Fruit fly (Drosophila melanogaster): Measurements from ENCODE around the gene Cpr72Ec.

Cpr72Ec gene

dm6 chr3L:16412394-16412950 is 45.3 kb upstream of the Cpr72Ec start, which contains the start of gene Serinc (continued):
- TF ChIP-seq CG15011 (GFP tag; optimal IDR thresholded peaks at IDR 0.05), result no peak
- no peak for TF ChIP-seq da (GFP tag; optimal IDR thresholded peaks at IDR 0.05)
- TF ChIP-seq yki (optimal IDR thresholded peaks at IDR 0.05), result no peak
- TF ChIP-seq CG7372 (GFP tag; IDR thresholded peaks at IDR 0.05), result 0 out of 2 replicates have a peak, but pooled peaks have one; percentile 28
- peak; percentile 59 for TF ChIP-seq B-H2 (GFP tag; optimal IDR thresholded peaks at IDR 0.05)
- TF ChIP-seq kni (GFP tag; optimal IDR thresholded peaks at IDR 0.05), result peak; percentile 24
- TF ChIP-seq Dek (tag; optimal IDR thresholded peaks at IDR 0.05), result peak; percentile 25
- peak; percentile 81 for TF ChIP-seq CG10267 (tag; optimal IDR thresholded peaks at IDR 0.05)
- TF ChIP-seq CG1832 (GFP tag; optimal IDR thresholded peaks at IDR 0.05), result no peak
- peak; percentile 46 for TF ChIP-seq twi (tag; optimal IDR thresholded peaks at IDR 0.05)
- TF ChIP-seq Fer1 (GFP tag; optimal IDR thresholded peaks at IDR 0.05), result peak; percentile 47
- no peak for TF ChIP-seq repo (GFP tag; optimal IDR thresholded peaks at IDR 0.05)
- no peak for TF ChIP-seq org-1 (GFP tag; optimal IDR thresholded peaks at IDR 0.05)
- TF ChIP-seq CG3281 (GFP tag; optimal IDR thresholded peaks at IDR 0.05), result peak; percentile 32
- peak; percentile 69 for TF ChIP-seq Hsf (GFP tag; optimal IDR thresholded peaks at IDR 0.05)
- TF ChIP-seq tll (GFP tag; optimal IDR thresholded peaks at IDR 0.05), result no peak
- no peak for TF ChIP-seq Awh (GFP tag; IDR thresholded peaks at IDR 0.05)
- TF ChIP-seq CG31224 (GFP tag; IDR thresholded peaks at IDR 0.05), result 0 out of 2 replicates have a peak, but pooled peaks have one; percentile 16
- peak; percentile 17 for TF ChIP-seq CG31388 (GFP tag; optimal IDR thresholded peaks at IDR 0.05)
- no peak for TF ChIP-seq Hmx (GFP tag; optimal IDR thresholded peaks at IDR 0.05)
- TF ChIP-seq H15 (GFP tag; IDR thresholded peaks at IDR 0.05), result no peak
- peak; percentile 73 for TF ChIP-seq MESR4 (GFP tag; optimal IDR thresholded peaks at IDR 0.05)
- peak; percentile 38 for TF ChIP-seq CG17385 (GFP tag; optimal IDR thresholded peaks at IDR 0.05)
- peak; percentile 53 for TF ChIP-seq az2 (GFP tag; optimal IDR thresholded peaks at IDR 0.05)
- peak; percentile 91 for TF ChIP-seq CG4617 (GFP tag; optimal IDR thresholded peaks at IDR 0.05; ENCODE audit: borderline replicate concordance)
- no peak for TF ChIP-seq CG7786 (GFP tag; optimal IDR thresholded peaks at IDR 0.05)
- no peak for TF ChIP-seq Asciz (GFP tag; optimal IDR thresholded peaks at IDR 0.05)
- peak; percentile 25 for TF ChIP-seq CG12236 (GFP tag; optimal IDR thresholded peaks at IDR 0.05)
- peak in 1 of 2 experiments; percentile 39 for TF ChIP-seq Hr51 (GFP tag; optimal IDR thresholded peaks at IDR 0.05)
- peak; percentile 59 for TF ChIP-seq Dp (GFP tag; optimal IDR thresholded peaks at IDR 0.05)
- no peak for TF ChIP-seq Poxn (GFP tag; IDR thresholded peaks at IDR 0.05)
- no peak for TF ChIP-seq CG17568 (GFP tag; optimal IDR thresholded peaks at IDR 0.05)
- no peak for TF ChIP-seq abd-A (tag; optimal IDR thresholded peaks at IDR 0.05)
- TF ChIP-seq CG17328 (GFP tag; IDR thresholded peaks at IDR 0.05), result no peak
- no peak for TF ChIP-seq corto (GFP tag; optimal IDR thresholded peaks at IDR 0.05)
- TF ChIP-seq CG11723 (GFP tag; optimal IDR thresholded peaks at IDR 0.05), result no peak
- no peak for TF ChIP-seq sr (GFP tag; IDR thresholded peaks at IDR 0.05)
- peak; percentile 98 for TF ChIP-seq hb (GFP tag; IDR thresholded peaks at IDR 0.05; ENCODE audit: partially characterized antibody)
- TF ChIP-seq Drgx (GFP tag; IDR thresholded peaks at IDR 0.05), result no peak
- TF ChIP-seq HLH3B (GFP tag; IDR thresholded peaks at IDR 0.05), result 0 out of 2 replicates have a peak, but pooled peaks have one; percentile 14
- no peak for TF ChIP-seq schlank (tag; optimal IDR thresholded peaks at IDR 0.05)
- peak; percentile 49 for TF ChIP-seq dm (GFP tag; optimal IDR thresholded peaks at IDR 0.05)
- peak; percentile 42 for TF ChIP-seq ems (GFP tag; optimal IDR thresholded peaks at IDR 0.05)
- TF ChIP-seq CG5953 (GFP tag; IDR thresholded peaks at IDR 0.05), result no peak
- TF ChIP-seq pnt (GFP tag; optimal IDR thresholded peaks at IDR 0.05), result no peak
- peak; percentile 14; the same call in 1 of the 2 replicates for TF ChIP-seq sisA (GFP tag; IDR thresholded peaks at IDR 0.05)
- peak; percentile 58 for TF ChIP-seq CG5245 (GFP tag; optimal IDR thresholded peaks at IDR 0.05)
- peak; percentile 6 for TF ChIP-seq crc (GFP tag; optimal IDR thresholded peaks at IDR 0.05)
- TF ChIP-seq hkb (optimal IDR thresholded peaks at IDR 0.05), result no peak
- no peak; the same call in 1 of the 2 replicates for TF ChIP-seq hkb (GFP tag; IDR thresholded peaks at IDR 0.05)
- TF ChIP-seq psq (GFP tag; optimal IDR thresholded peaks at IDR 0.05), result peak; percentile 22
